Worm (Caenorhabditis elegans): ENCODE measurements around the gene T02E9.5.
A peak's percentile ranks its signal among the peaks of the same experiment; 100 is the strongest.

Gene T02E9.5

ce11 chrV:11379341-11379740 lies 37.3 kb downstream of the T02E9.5 start:
- TF ChIP-seq lin-39 (tag; optimal IDR thresholded peaks at IDR 0.05) (peak; percentile 38), lin-15B (tag; optimal IDR thresholded peaks at IDR 0.05) (no peak), ztf-4 (tag; optimal IDR thresholded peaks at IDR 0.05) (no peak)

ce11 chrV:11380571-11380970 lies 38.5 kb downstream of the T02E9.5 start:
- no peak for TF ChIP-seq fos-1 (tag; optimal IDR thresholded peaks at IDR 0.05)
- TF ChIP-seq fkh-10 (GFP tag; optimal IDR thresholded peaks at IDR 0.05) = peak; percentile 49

ce11 chrV:11383032-11383431 lies 41.0 kb downstream of the T02E9.5 start, which contains the start of gene F55C10.5:
TSS of gene F55C10.5 (plus strand) at chrV:11383105.
- TF ChIP-seq jun-1 (tag; optimal IDR thresholded peaks at IDR 0.05) (no peak), pqm-1 (tag; optimal IDR thresholded peaks at IDR 0.05) (no peak), elt-2 (tag; optimal IDR thresholded peaks at IDR 0.05) (no peak), zag-1 (tag; optimal IDR thresholded peaks at IDR 0.05) (no peak)

- TF ChIP-seq nhr-12 (tag; optimal IDR thresholded peaks at IDR 0.05) (no peak), nhr-25 (tag; optimal IDR thresholded peaks at IDR 0.05) (peak; percentile 6)
Measured at ce11 chrV:11385060-11385459, 43.0 kb downstream of the T02E9.5 start, which contains the start of gene col-154. TSS of gene col-154 (plus strand) at chrV:11385360.

- TF ChIP-seq lsy-12 (tag; optimal IDR thresholded peaks at IDR 0.05) (no peak), ceh-28 (tag; optimal IDR thresholded peaks at IDR 0.05) (no peak), zag-1 (tag; optimal IDR thresholded peaks at IDR 0.05) (no peak), ztf-11 (tag; optimal IDR thresholded peaks at IDR 0.05) (no peak), skn-1 (tag; optimal IDR thresholded peaks at IDR 0.05) (no peak), nhr-25 (tag; optimal IDR thresholded peaks at IDR 0.05) (no peak)
Measured at ce11 chrV:11386428-11386827, 44.4 kb downstream of the T02E9.5 start, which contains the start of gene F55C10.4. TSS of gene F55C10.4 (plus strand) at chrV:11386728.

- TF ChIP-seq tbx-2 (tag; optimal IDR thresholded peaks at IDR 0.05) = no peak
- TF ChIP-seq ceh-16 (tag; optimal IDR thresholded peaks at IDR 0.05) = no peak
- no peak for TF ChIP-seq pha-4 (tag; optimal IDR thresholded peaks at IDR 0.05)
- no peak for TF ChIP-seq nhr-67 (tag; optimal IDR thresholded peaks at IDR 0.05)
- no peak for TF ChIP-seq nhr-23 (tag; optimal IDR thresholded peaks at IDR 0.05)
- no peak for TF ChIP-seq unc-62 (GFP tag; optimal IDR thresholded peaks at IDR 0.05)
- TF ChIP-seq elt-3 (tag; optimal IDR thresholded peaks at IDR 0.05) = no peak
- no peak for TF ChIP-seq skn-1 (tag; optimal IDR thresholded peaks at IDR 0.05)
- no peak for TF ChIP-seq nhr-237 (tag; optimal IDR thresholded peaks at IDR 0.05)
- no peak for TF ChIP-seq lin-15B (tag; optimal IDR thresholded peaks at IDR 0.05)
- no peak for TF ChIP-seq snpc-4 (tag; optimal IDR thresholded peaks at IDR 0.05)
- TF ChIP-seq ztf-4 (tag; optimal IDR thresholded peaks at IDR 0.05) = no peak
- TF ChIP-seq nhr-12 (tag; optimal IDR thresholded peaks at IDR 0.05) = no peak
- TF ChIP-seq lin-39 (tag; optimal IDR thresholded peaks at IDR 0.05) = no peak
Measured at ce11 chrV:11389776-11390175, 47.7 kb downstream of the T02E9.5 start, which contains the start of gene col-155. TSS of gene col-155 (minus strand) at chrV:11389876.

ce11 chrV:11390394-11390793 lies 48.4 kb downstream of the T02E9.5 start, which contains the start of the genes K03B8.11 and K03B8.14:
TSS of gene K03B8.11 (minus strand) at chrV:11390494.
TSS of gene K03B8.14 (plus strand) at chrV:11390503.
- TF ChIP-seq zag-1 (tag; optimal IDR thresholded peaks at IDR 0.05) (no peak), nhr-77 (tag; optimal IDR thresholded peaks at IDR 0.05) (no peak), nhr-237 (tag; optimal IDR thresholded peaks at IDR 0.05) (no peak), pqm-1 (tag; optimal IDR thresholded peaks at IDR 0.05) (no peak), nhr-76 (tag; optimal IDR thresholded peaks at IDR 0.05) (no peak), nhr-43 (tag; optimal IDR thresholded peaks at IDR 0.05; ENCODE audit: poor library complexity, severe bottlenecking) (no peak), hmg-11 (tag; optimal IDR thresholded peaks at IDR 0.05) (no peak), fkh-2 (tag; optimal IDR thresholded peaks at IDR 0.05) (no peak), ZK546.5 (tag; optimal IDR thresholded peaks at IDR 0.05) (no peak), aly-2 (tag; optimal IDR thresholded peaks at IDR 0.05) (no peak), nhr-67 (tag; optimal IDR thresholded peaks at IDR 0.05) (no peak), lsy-12 (tag; optimal IDR thresholded peaks at IDR 0.05) (no peak), sea-2 (GFP tag; optimal IDR thresholded peaks at IDR 0.05) (no peak)
